Worm (Caenorhabditis elegans) whole organism, L4 larva: ENCODE measurements around the gene trpp-6.
A peak's percentile ranks its signal among the peaks of the same experiment; 100 is the strongest.

Source experiments
- D1046.2 ChIP-seq: fragments of 200-800 bp; sonication (Bioruptor generic); IDR thresholded peaks from 2 replicates; pipeline ENCODE4 v1.3.6; 2022; ENCODE audit warnings: missing genetic modification characterization, missing compliant biosample characterization
- F44E2.7 ChIP-seq: fragments of 200-800 bp; sonication (Bioruptor generic); IDR thresholded peaks from 2 replicates; pipeline ENCODE4 v2.1.2; 2022; ENCODE audit warnings: missing genetic modification characterization, missing compliant biosample characterization
- F49E8.2 ChIP-seq: sonication (generic microtip); optimal IDR thresholded peaks from 2 replicates; lab custom pipeline; 2016; ENCODE audit warnings: missing compliant biosample characterization, mild to moderate bottlenecking, missing genetic modification characterization, borderline replicate concordance
- R02D3.7 ChIP-seq: fragments of 150-350 bp; sonication (generic microtip); optimal IDR thresholded peaks from 3 replicates; lab custom pipeline; 2014; ENCODE audit warnings: missing biosample characterization, missing genetic modification characterization
- Y5F2A.4 ChIP-seq: fragments of 200-800 bp; sonication (Bioruptor generic); optimal IDR thresholded peaks from 2 replicates; lab custom pipeline; 2018; ENCODE audit warnings: mild to moderate bottlenecking, missing genetic modification characterization, missing compliant biosample characterization
- ZK337.2 ChIP-seq: fragments of 200-800 bp; sonication (Bioruptor generic); IDR thresholded peaks from 2 replicates; pipeline ENCODE4 v1.3.6; 2022; ENCODE audit warnings: missing genetic modification reagents, missing genetic modification characterization, missing compliant biosample characterization
- ZK546.5 ChIP-seq, 2 experiments: sonication (generic microtip); optimal IDR thresholded peaks; 2 replicates each; lab custom pipeline; 2017; ENCODE audit warnings: missing biosample characterization in 2 of 2, missing genetic modification characterization in 2 of 2
- aly-2 ChIP-seq: sonication (generic microtip); optimal IDR thresholded peaks from 2 replicates; lab custom pipeline; 2018; ENCODE audit warnings: missing biosample characterization, missing genetic modification characterization
- arid-1 ChIP-seq: fragments of 200-800 bp; sonication (Bioruptor generic); conservative IDR thresholded peaks from 2 replicates; pipeline ENCODE4 v1.3.6; 2022; ENCODE audit warnings: missing genetic modification reagents, missing genetic modification characterization, missing compliant biosample characterization
- cey-2 ChIP-seq: sonication (generic microtip); optimal IDR thresholded peaks from 3 replicates; lab custom pipeline; 2017; ENCODE audit warnings: missing genetic modification characterization, mild to moderate bottlenecking, missing compliant biosample characterization, antibody characterized with exemption, borderline replicate concordance; ENCODE audit not compliant: insufficient read depth
- ctbp-1 ChIP-seq: fragments of 200-800 bp; sonication (Bioruptor generic); IDR thresholded peaks from 2 replicates; pipeline ENCODE4 v1.3.6; 2022; ENCODE audit warnings: missing genetic modification reagents, missing genetic modification characterization, missing compliant biosample characterization
- daf-8 ChIP-seq: fragments of 200-800 bp; sonication (Bioruptor generic); IDR thresholded peaks from 2 replicates; pipeline ENCODE4 v1.3.6; 2022; ENCODE audit warnings: missing genetic modification characterization, missing compliant biosample characterization
- dpl-1 ChIP-seq: fragments of 150-350 bp; optimal IDR thresholded peaks from 2 replicates; lab custom pipeline; 2014; ENCODE audit warnings: missing biosample characterization, missing genetic modification reagents, missing genetic modification characterization
- egl-43 ChIP-seq: fragments of 200-800 bp; sonication (Bioruptor generic); IDR thresholded peaks from 2 replicates; pipeline ENCODE4 v1.3.6; 2022; ENCODE audit warnings: missing genetic modification reagents, missing genetic modification characterization, missing compliant biosample characterization
- fkh-10 ChIP-seq: fragments of 150-350 bp; optimal IDR thresholded peaks from 2 replicates; lab custom pipeline; 2014; ENCODE audit warnings: missing biosample characterization, missing genetic modification reagents, missing genetic modification characterization
- hif-1 ChIP-seq, 2 experiments: sonication (generic microtip); optimal IDR thresholded peaks; 2 replicates each; lab custom pipeline; 2016 to 2017; ENCODE audit warnings: missing compliant biosample characterization in 2 of 2, missing genetic modification characterization in 2 of 2, missing genetic modification reagents in 2 of 2, missing genotype in 2 of 2, mild to moderate bottlenecking in 1 of 2
- hlh-11 ChIP-seq: fragments of 200-800 bp; sonication (Bioruptor generic); optimal IDR thresholded peaks from 2 replicates; lab custom pipeline; 2018; ENCODE audit warnings: mild to moderate bottlenecking, missing genetic modification characterization, missing compliant biosample characterization
- hmg-1.1 ChIP-seq: fragments of 200-800 bp; sonication (Bioruptor generic); IDR thresholded peaks from 2 replicates; pipeline ENCODE4 v1.3.6; 2022; ENCODE audit warnings: missing genetic modification reagents, missing genetic modification characterization, missing compliant biosample characterization
- lim-7 ChIP-seq: fragments of 200-800 bp; sonication (Bioruptor generic); IDR thresholded peaks from 2 replicates; pipeline ENCODE4 v1.3.6; 2022; ENCODE audit warnings: missing genetic modification characterization, missing compliant biosample characterization
- lin-15B ChIP-seq: fragments of 150-350 bp; sonication (generic microtip); optimal IDR thresholded peaks from 3 replicates; lab custom pipeline; 2014; ENCODE audit warnings: missing biosample characterization, missing genetic modification characterization
- lin-39 ChIP-seq: fragments of 150-350 bp; optimal IDR thresholded peaks from 2 replicates; lab custom pipeline; 2014; ENCODE audit warnings: missing biosample characterization, missing genetic modification reagents, missing genetic modification characterization
- lsy-2 ChIP-seq, 2 experiments: fragments of 150-350 bp in 1 of 2; sonication (generic microtip) in 1 of 2; optimal IDR thresholded peaks; 2 replicates each; lab custom pipeline; 2014 to 2017; ENCODE audit warnings: missing biosample characterization in 2 of 2, missing genetic modification characterization in 2 of 2
- madf-5 ChIP-seq, 2 experiments: fragments of 200-800 bp; sonication (Bioruptor generic); IDR thresholded peaks; 2 replicates each; pipeline ENCODE4 v1.3.6; 2022; ENCODE audit warnings: missing compliant biosample characterization in 2 of 2, missing genetic modification characterization in 2 of 2
- madf-9 ChIP-seq: fragments of 200-800 bp; sonication (Bioruptor generic); conservative IDR thresholded peaks from 2 replicates; pipeline ENCODE4 v1.3.6; 2022; ENCODE audit warnings: missing genetic modification reagents, missing genetic modification characterization, missing compliant biosample characterization
- mdl-1 ChIP-seq, 2 experiments: fragments of 150-350 bp in 1 of 2; sonication (generic microtip) in 1 of 2; optimal IDR thresholded peaks; 2 replicates each; lab custom pipeline; 2014 to 2017; ENCODE audit warnings: missing biosample characterization in 2 of 2, missing genetic modification characterization in 2 of 2
- mep-1 ChIP-seq: fragments of 150-350 bp; sonication (generic microtip); optimal IDR thresholded peaks from 3 replicates; lab custom pipeline; 2014; ENCODE audit warnings: missing biosample characterization, missing genetic modification characterization
- mes-2 ChIP-seq: sonication (generic microtip); optimal IDR thresholded peaks from 2 replicates; lab custom pipeline; 2016; ENCODE audit warnings: missing genotype, mild to moderate bottlenecking, missing genetic modification characterization, missing compliant biosample characterization; ENCODE audit not compliant: poor library complexity, severe bottlenecking
- nhr-11 ChIP-seq: fragments of 150-350 bp; optimal IDR thresholded peaks from 2 replicates; lab custom pipeline; 2014; ENCODE audit warnings: missing biosample characterization, missing genetic modification characterization
- nhr-25 ChIP-seq: sonication (generic microtip); optimal IDR thresholded peaks from 2 replicates; lab custom pipeline; 2017; ENCODE audit warnings: missing genetic modification characterization, mild to moderate bottlenecking, missing compliant biosample characterization, antibody characterized with exemption, moderate library complexity, borderline replicate concordance; ENCODE audit not compliant: insufficient read depth
- nhr-42 ChIP-seq: fragments of 200-800 bp; sonication (Bioruptor generic); IDR thresholded peaks from 2 replicates; pipeline ENCODE4 v1.3.6; 2022; ENCODE audit warnings: missing genetic modification characterization, missing compliant biosample characterization
- nhr-77 ChIP-seq: fragments of 150-350 bp; optimal IDR thresholded peaks from 2 replicates; lab custom pipeline; 2014; ENCODE audit warnings: missing biosample characterization, missing genetic modification characterization
- pha-4 ChIP-seq, 2 experiments: fragments of 150-350 bp in 1 of 2; fragments of 200-800 bp in 1 of 2; sonication (Bioruptor generic) in 1 of 2; IDR thresholded peaks in 1 of 2; optimal IDR thresholded peaks in 1 of 2; 2 replicates each; pipeline versions ENCODE4 v1.3.6 to Lab custom; 2014 to 2022; ENCODE audit warnings: missing genetic modification characterization in 2 of 2, missing genetic modification reagents in 2 of 2, missing biosample characterization in 1 of 2, missing compliant biosample characterization in 1 of 2
- pqm-1 ChIP-seq: sonication (generic microtip); optimal IDR thresholded peaks from 2 replicates; lab custom pipeline; 2017; ENCODE audit warnings: missing biosample characterization, missing genetic modification characterization
- rbr-2 ChIP-seq: sonication (generic microtip); optimal IDR thresholded peaks from 2 replicates; lab custom pipeline; 2016; ENCODE audit warnings: missing genotype, missing genetic modification characterization, missing compliant biosample characterization
- set-16 ChIP-seq: fragments of 200-800 bp; sonication (Bioruptor generic); IDR thresholded peaks from 2 replicates; pipeline ENCODE4 v1.3.6; 2022; ENCODE audit warnings: missing genetic modification reagents, missing genetic modification characterization, missing compliant biosample characterization
- snpc-1.2 ChIP-seq: fragments of 200-800 bp; sonication (Bioruptor generic); IDR thresholded peaks from 2 replicates; pipeline ENCODE4 v1.3.6; 2022; ENCODE audit warnings: missing genetic modification reagents, missing genetic modification characterization, missing compliant biosample characterization
- tag-97 ChIP-seq: fragments of 200-800 bp; sonication (Bioruptor generic); IDR thresholded peaks from 2 replicates; pipeline ENCODE4 v1.3.6; 2022; ENCODE audit warnings: missing genetic modification characterization, missing compliant biosample characterization
- unc-39 ChIP-seq: sonication (generic microtip); optimal IDR thresholded peaks from 2 replicates; lab custom pipeline; 2017; ENCODE audit warnings: missing biosample characterization, missing genetic modification characterization
- unc-62 ChIP-seq, 3 experiments: fragments of 150-350 bp in 1 of 3; sonication (generic microtip); optimal IDR thresholded peaks in 2 of 3; peaks in 1 of 3; 1 replicate in 1 of 3; 2 replicates in 2 of 3; lab custom pipeline; 2014 to 2017; ENCODE audit warnings: missing biosample characterization in 3 of 3, missing genetic modification characterization in 3 of 3, missing genetic modification reagents in 3 of 3, missing genotype in 1 of 3
- zfp-2 ChIP-seq: sonication (generic microtip); optimal IDR thresholded peaks from 2 replicates; lab custom pipeline; 2016; ENCODE audit warnings: mild to moderate bottlenecking, missing genetic modification characterization, missing compliant biosample characterization

trpp-6 gene

DNA sequence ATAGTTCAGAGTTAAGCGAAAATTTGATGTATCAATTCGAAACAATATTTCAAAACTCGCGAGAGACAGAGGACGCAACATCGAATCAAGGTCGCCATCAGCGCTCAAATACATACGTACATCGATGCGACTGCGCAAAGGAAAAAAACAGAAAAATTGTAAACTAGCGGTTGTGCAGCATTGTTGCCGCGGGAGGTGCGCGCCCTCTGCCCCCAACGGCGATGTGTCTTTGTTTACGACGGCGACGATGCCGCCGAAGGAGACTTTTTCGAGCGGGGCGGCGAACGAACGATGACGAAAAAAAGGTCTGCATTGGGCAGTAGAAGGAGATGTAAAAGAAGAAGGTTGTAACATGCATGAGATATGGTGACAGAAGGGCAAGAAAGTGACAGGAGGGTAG is 28.8 kb upstream of the trpp-6 start (continued):
- no peak for TF ChIP-seq ctbp-1 (GFP tag; lab: Robert Waterston, UW)
- TF ChIP-seq nhr-25 (tag; lab: Kevin White, UChicago) = peak; percentile 28
- TF ChIP-seq lim-7 (GFP tag; lab: Robert Waterston, UW) = no peak
- TF ChIP-seq lin-15B (tag; lab: Kevin White, UChicago) = no peak
- TF ChIP-seq aly-2 (tag; lab: Kevin White, UChicago) = no peak
- no peak for TF ChIP-seq nhr-11 (tag; lab: Kevin White, UChicago)
- TF ChIP-seq zfp-2 = no peak
- TF ChIP-seq Y5F2A.4 (GFP tag; lab: Kevin White, UChicago) = no peak
- peak in 1 of 2 experiments; percentile 71 for TF ChIP-seq unc-62 (GFP tag; optimal IDR thresholded peaks at IDR 0.05 in 1 of 2; lab: Kevin White, UChicago)
- no peak for TF ChIP-seq unc-62 (tag; optimal IDR thresholded peaks at IDR 0.05; lab: Kevin White, UChicago)
- no peak for TF ChIP-seq madf-5 (GFP tag; IDR thresholded peaks at IDR 0.05; lab: Robert Waterston, UW)
- TF ChIP-seq, all 104 proteins: peak for 6

- TF ChIP-seq rbr-2 (tag; lab: Kevin White, UChicago) (peak; percentile 29), mep-1 (tag; lab: Kevin White, UChicago) (no peak), D1046.2 (0 out of 2 replicates have a peak, but pooled peaks have one; percentile 4), ZK337.2 (no peak), tag-97 (no peak), unc-62 (GFP tag; optimal IDR thresholded peaks at IDR 0.05 in 1 of 2; lab: Kevin White, UChicago) (peak in 1 of 2 experiments; percentile 96), unc-62 (tag; optimal IDR thresholded peaks at IDR 0.05; lab: Kevin White, UChicago) (no peak), egl-43 (0 out of 2 replicates have a peak, but pooled peaks have one; percentile 62), nhr-77 (tag; lab: Kevin White, UChicago) (no peak), hmg-1.1 (GFP tag; lab: Robert Waterston, UW) (peak; percentile 34; the same call in 1 of the 2 replicates), set-16 (GFP tag; lab: Robert Waterston, UW) (peak; percentile 57; the same call in 1 of the 2 replicates)
- TF ChIP-seq, all 104 proteins: peak for 6
Measured at ce11 chrV:9964152-9964785, 27.4 kb upstream of the trpp-6 start.

- TF ChIP-seq D1046.2 (0 out of 2 replicates have a peak, but pooled peaks have one; percentile 67), tag-97 (no peak), snpc-1.2 (GFP tag; lab: Robert Waterston, UW) (no peak), egl-43 (peak; percentile 56; the same call in 1 of the 2 replicates), mes-2 (no peak), Y5F2A.4 (GFP tag; lab: Kevin White, UChicago) (no peak), F44E2.7 (GFP tag; lab: Robert Waterston, UW) (0 out of 2 replicates have a peak, but pooled peaks have one; percentile 43), R02D3.7 (tag; lab: Kevin White, UChicago) (no peak), madf-9 (GFP tag; lab: Robert Waterston, UW) (no peak)
Measured at ce11 chrV:9965891-9966290, 25.8 kb upstream of the trpp-6 start.

ce11 chrV:9970119-9970518 is 21.6 kb upstream of the trpp-6 start:
- peak; percentile 69 for TF ChIP-seq hlh-11 (tag; lab: Kevin White, UChicago)
- peak; percentile 96 for TF ChIP-seq pha-4 (GFP tag; IDR thresholded peaks at IDR 0.05; lab: Robert Waterston, UW)
- no peak for TF ChIP-seq pha-4 (tag; optimal IDR thresholded peaks at IDR 0.05; lab: Kevin White, UChicago)
- TF ChIP-seq daf-8 = peak; percentile 67; the same call in 1 of the 2 replicates
- TF ChIP-seq cey-2 (tag; lab: Kevin White, UChicago) = no peak
- peak; percentile 42 to 62 for TF ChIP-seq hif-1 (tag; optimal IDR thresholded peaks at IDR 0.05; lab: Kevin White, UChicago)
- peak; percentile 83 for TF ChIP-seq F49E8.2 (tag; lab: Kevin White, UChicago)
- TF ChIP-seq rbr-2 (tag; lab: Kevin White, UChicago) = peak; percentile 82
- peak in 1 of 2 experiments; percentile 58 for TF ChIP-seq lsy-2 (tag; optimal IDR thresholded peaks at IDR 0.05; lab: Kevin White, UChicago)
- no peak for TF ChIP-seq lin-39
- TF ChIP-seq tag-97 = 0 out of 2 replicates have a peak, but pooled peaks have one; percentile 41
- peak; percentile 99 for TF ChIP-seq lim-7 (GFP tag; lab: Robert Waterston, UW)
- no peak for TF ChIP-seq mdl-1 (tag; optimal IDR thresholded peaks at IDR 0.05; lab: Kevin White, UChicago)
- no peak for TF ChIP-seq nhr-25 (tag; lab: Kevin White, UChicago)
- TF ChIP-seq ZK546.5 (tag; optimal IDR thresholded peaks at IDR 0.05; lab: Kevin White, UChicago) = no peak
- no peak for TF ChIP-seq pqm-1 (tag; lab: Kevin White, UChicago)
- TF ChIP-seq fkh-10 (GFP tag; lab: Kevin White, UChicago) = no peak
- TF ChIP-seq nhr-42 (GFP tag; lab: Robert Waterston, UW) = peak; percentile 92
- peak; percentile 47 for TF ChIP-seq zfp-2
- peak; percentile 92 for TF ChIP-seq arid-1
- peak; percentile 27 for TF ChIP-seq dpl-1 (GFP tag; lab: Kevin White, UChicago)
- peak; percentile 59; the same call in 1 of the 2 replicates for TF ChIP-seq ZK337.2
- no peak for TF ChIP-seq unc-39 (tag; lab: Kevin White, UChicago)
